Worm (Caenorhabditis elegans): ENCODE measurements around the gene F38E11.6.

The F38E11.6 gene

DNA sequence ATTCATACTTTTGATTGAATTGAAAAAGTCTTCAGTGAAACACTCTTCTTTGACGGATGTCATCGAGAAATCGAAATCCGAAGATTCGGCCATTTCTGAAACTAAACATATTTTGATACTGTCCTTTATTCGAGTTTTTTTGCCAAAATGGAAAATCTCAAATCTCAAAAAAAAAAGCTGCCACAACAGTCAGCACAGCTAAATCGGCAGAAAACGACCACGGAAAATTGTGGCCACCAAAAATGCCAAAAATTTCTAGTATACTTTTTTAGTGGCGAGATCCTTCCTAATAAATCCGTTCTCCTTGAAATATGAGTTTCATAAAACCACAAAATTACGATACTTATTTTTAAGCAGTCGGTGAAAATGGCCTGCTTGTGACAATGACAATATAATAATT is 23.4 kb downstream of the F38E11.6 start, which contains the start of gene F38E11.9:
Gene F38E11.9, minus strand, starts transcription at position 101 of the 400 bp plus-strand sequence.
- no peak for TF ChIP-seq lsl-1 (GFP tag; optimal IDR thresholded peaks at IDR 0.05)
- TF ChIP-seq let-526 (GFP tag; IDR thresholded peaks at IDR 0.05): no peak
- no peak for TF ChIP-seq egl-18 (GFP tag; IDR thresholded peaks at IDR 0.05)
- TF ChIP-seq rcor-1 (GFP tag; IDR thresholded peaks at IDR 0.05): no peak

DNA sequence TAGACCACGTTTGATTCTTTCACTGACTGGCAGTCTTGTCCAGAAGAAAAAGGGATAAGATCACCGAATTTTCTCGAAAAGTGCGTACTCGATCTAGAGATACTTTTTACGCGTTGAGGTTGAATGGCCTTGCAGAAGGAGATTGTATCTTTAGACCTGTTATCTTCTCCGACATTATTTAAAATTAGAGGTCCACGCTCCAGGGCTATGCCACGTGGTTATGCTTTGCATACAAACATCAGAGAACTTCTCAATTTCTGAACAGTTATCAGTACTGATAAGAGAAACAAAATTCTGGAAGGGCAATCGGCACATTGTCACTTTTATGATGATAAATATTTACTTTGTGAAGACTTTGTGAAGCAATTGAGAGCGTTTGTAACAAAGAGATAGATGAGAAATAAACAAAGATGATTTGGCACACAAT is 25.2 kb downstream of the F38E11.6 start:
- no peak for TF ChIP-seq F33H1.4 (GFP tag; IDR thresholded peaks at IDR 0.05)
- TF ChIP-seq hsf-1 (GFP tag; IDR thresholded peaks at IDR 0.05): peak; percentile 59; the same call in 1 of the 2 replicates
- TF ChIP-seq aptf-3 (GFP tag; IDR thresholded peaks at IDR 0.05): no peak
- 0 out of 2 replicates have a peak, but pooled peaks have one; percentile 21 for TF ChIP-seq madf-3 (GFP tag; IDR thresholded peaks at IDR 0.05)
- peak; percentile 30 for TF ChIP-seq athp-1 (tag; optimal IDR thresholded peaks at IDR 0.05)
- no peak for TF ChIP-seq hrde-1 (tag; optimal IDR thresholded peaks at IDR 0.05; ENCODE audit: borderline replicate concordance)
- no peak for TF ChIP-seq fkh-3 (tag; optimal IDR thresholded peaks at IDR 0.05)
- TF ChIP-seq F52B5.7 (tag; optimal IDR thresholded peaks at IDR 0.05): no peak
- TF ChIP-seq snpc-1.1 (tag; optimal IDR thresholded peaks at IDR 0.05; ENCODE audit: insufficient read depth): no peak
- TF ChIP-seq attf-6 (GFP tag; IDR thresholded peaks at IDR 0.05): no peak
- TF ChIP-seq K12H6.12 (tag; optimal IDR thresholded peaks at IDR 0.05): no peak
- TF ChIP-seq lir-1 (GFP tag; conservative IDR thresholded peaks at IDR 0.05): no peak
- no peak for TF ChIP-seq him-1 (tag; optimal IDR thresholded peaks at IDR 0.05)
- peak; percentile 36 for TF ChIP-seq lin-54 (GFP tag; optimal IDR thresholded peaks at IDR 0.05)
- no peak for TF ChIP-seq ztf-25 (GFP tag; IDR thresholded peaks at IDR 0.05)
- TF ChIP-seq ceh-100 (GFP tag; IDR thresholded peaks at IDR 0.05): no peak
- no peak for TF ChIP-seq nfya-1 (tag; optimal IDR thresholded peaks at IDR 0.05; ENCODE audit: borderline replicate concordance, insufficient read depth)
- TF ChIP-seq F57C9.4 (tag; optimal IDR thresholded peaks at IDR 0.05): no peak
- no peak for TF ChIP-seq gei-17 (GFP tag; optimal IDR thresholded peaks at IDR 0.05)
- peak; percentile 34 for TF ChIP-seq die-1 (tag; optimal IDR thresholded peaks at IDR 0.05)
- peak; percentile 36 for TF ChIP-seq ets-4 (GFP tag; optimal IDR thresholded peaks at IDR 0.05)
- no peak for TF ChIP-seq ztf-18 (tag; optimal IDR thresholded peaks at IDR 0.05)
- peak; percentile 11 for TF ChIP-seq unc-62 (GFP tag; optimal IDR thresholded peaks at IDR 0.05)
- no peak for TF ChIP-seq cebp-1 (GFP tag; IDR thresholded peaks at IDR 0.05)
- peak; percentile 57 for TF ChIP-seq cebp-1 (tag; optimal IDR thresholded peaks at IDR 0.05)
- TF ChIP-seq repo-1 (tag; optimal IDR thresholded peaks at IDR 0.05): peak; percentile 41
- no peak for TF ChIP-seq Y53G8AR.9 (GFP tag; conservative IDR thresholded peaks at IDR 0.05)
- TF ChIP-seq snpc-3.4 (tag; optimal IDR thresholded peaks at IDR 0.05): peak; percentile 30
- peak; percentile 44; the same call in 1 of the 2 replicates for TF ChIP-seq dox-1 (GFP tag; IDR thresholded peaks at IDR 0.05)
- TF ChIP-seq ceh-91 (GFP tag; IDR thresholded peaks at IDR 0.05): no peak
- no peak for TF ChIP-seq dpff-1 (tag; optimal IDR thresholded peaks at IDR 0.05)
- TF ChIP-seq egrh-3 (GFP tag; IDR thresholded peaks at IDR 0.05): no peak
- TF ChIP-seq sptf-2 (GFP tag; optimal IDR thresholded peaks at IDR 0.05): no peak
- TF ChIP-seq unc-130 (GFP tag; optimal IDR thresholded peaks at IDR 0.05): no peak
- no peak for TF ChIP-seq pbrm-1 (GFP tag; IDR thresholded peaks at IDR 0.05)
- TF ChIP-seq madf-10 (tag; optimal IDR thresholded peaks at IDR 0.05): peak; percentile 35
- TF ChIP-seq ZK185.1 (tag; optimal IDR thresholded peaks at IDR 0.05; ENCODE audit: poor library complexity, severe bottlenecking): no peak
- TF ChIP-seq lsy-27 (tag; optimal IDR thresholded peaks at IDR 0.05; ENCODE audit: borderline replicate concordance, insufficient read depth): no peak
- TF ChIP-seq F57A8.1 (GFP tag; optimal IDR thresholded peaks at IDR 0.05): no peak
- no peak for TF ChIP-seq ztf-6 (GFP tag; IDR thresholded peaks at IDR 0.05)
- no peak for TF ChIP-seq B0019.2 (GFP tag; conservative IDR thresholded peaks at IDR 0.05)
- TF ChIP-seq ama-1 (optimal IDR thresholded peaks at IDR 0.05): peak; percentile 6
- no peak for TF ChIP-seq ama-1 (GFP tag; optimal IDR thresholded peaks at IDR 0.05)

Measured in whole organism, young adult.